Worm (Caenorhabditis elegans): Measurements from ENCODE around the gene K06H7.2.

Gene K06H7.2

ce11 chrIII:8069206-8069605 lies 24.2 kb upstream of the K06H7.2 start:
- TF ChIP-seq lin-26 (GFP tag; IDR thresholded peaks at IDR 0.05): peak; percentile 76
- TF ChIP-seq snpc-1.1 (tag; optimal IDR thresholded peaks at IDR 0.05; ENCODE audit: insufficient read depth): peak; percentile 89
- peak; percentile 92 for TF ChIP-seq tbp1 (GFP tag; optimal IDR thresholded peaks at IDR 0.05)
- no peak for TF ChIP-seq Y95B8A.8 (GFP tag; IDR thresholded peaks at IDR 0.05)
- peak; percentile 76 for TF ChIP-seq snpc-3.4 (tag; optimal IDR thresholded peaks at IDR 0.05)
- TF ChIP-seq nfyb-1 (GFP tag; IDR thresholded peaks at IDR 0.05): 0 out of 2 replicates have a peak, but pooled peaks have one; percentile 70
- peak; percentile 7 for TF ChIP-seq F49E8.2 (tag; optimal IDR thresholded peaks at IDR 0.05; ENCODE audit: insufficient read depth)
- TF ChIP-seq B0261.1 (tag; optimal IDR thresholded peaks at IDR 0.05): peak; percentile 72
- peak; percentile 58 for TF ChIP-seq him-1 (tag; optimal IDR thresholded peaks at IDR 0.05)
- TF ChIP-seq snpc-4 (GFP tag; optimal IDR thresholded peaks at IDR 0.05): peak; percentile 56
- TF ChIP-seq snpc-4 (tag; optimal IDR thresholded peaks at IDR 0.05): peak in 3 of 4 experiments; percentile 86 to 88 (median 87)
- peak; percentile 58 for TF ChIP-seq F23B12.7 (tag; optimal IDR thresholded peaks at IDR 0.05; ENCODE audit: insufficient read depth)
- peak; percentile 66 for TF ChIP-seq rpc-1 (optimal IDR thresholded peaks at IDR 0.05)
- TF ChIP-seq rpc-1 (tag; optimal IDR thresholded peaks at IDR 0.05): peak; percentile 74
- TF ChIP-seq egl-44 (GFP tag; IDR thresholded peaks at IDR 0.05): 0 out of 2 replicates have a peak, but pooled peaks have one; percentile 11
- TF ChIP-seq hmg-1.2 (GFP tag; IDR thresholded peaks at IDR 0.05): peak; percentile 39; the same call in 1 of the 2 replicates
- TF ChIP-seq T26A5.8 (tag; optimal IDR thresholded peaks at IDR 0.05): no peak
- no peak for TF ChIP-seq hlh-26 (GFP tag; conservative IDR thresholded peaks at IDR 0.05)
- TF ChIP-seq somi-1 (GFP tag; optimal IDR thresholded peaks at IDR 0.05): no peak
- TF ChIP-seq die-1 (tag; optimal IDR thresholded peaks at IDR 0.05): peak; percentile 65
- 0 out of 2 replicates have a peak, but pooled peaks have one; percentile 14 for TF ChIP-seq B0019.2 (GFP tag; conservative IDR thresholded peaks at IDR 0.05)

ce11 chrIII:8077180-8077579 lies 16.2 kb upstream of the K06H7.2 start:
- TF ChIP-seq ekl-4 (GFP tag; IDR thresholded peaks at IDR 0.05) (no peak), B0261.1 (tag; optimal IDR thresholded peaks at IDR 0.05) (no peak), nfyb-1 (GFP tag; IDR thresholded peaks at IDR 0.05) (no peak), unc-62 (GFP tag; optimal IDR thresholded peaks at IDR 0.05) (no peak), madf-6 (GFP tag; IDR thresholded peaks at IDR 0.05) (no peak), attf-6 (GFP tag; IDR thresholded peaks at IDR 0.05) (no peak), B0035.1 (tag; optimal IDR thresholded peaks at IDR 0.05) (no peak), mcd-1 (GFP tag; IDR thresholded peaks at IDR 0.05) (no peak), ztf-28 (GFP tag; IDR thresholded peaks at IDR 0.05) (no peak), T26A5.8 (tag; optimal IDR thresholded peaks at IDR 0.05) (no peak), repo-1 (tag; optimal IDR thresholded peaks at IDR 0.05) (no peak), ceh-91 (GFP tag; IDR thresholded peaks at IDR 0.05) (no peak), F23B12.7 (tag; optimal IDR thresholded peaks at IDR 0.05; ENCODE audit: insufficient read depth) (no peak), B0019.2 (GFP tag; conservative IDR thresholded peaks at IDR 0.05) (no peak), Y79H2A.3 (GFP tag; conservative IDR thresholded peaks at IDR 0.05) (no peak), egrh-3 (GFP tag; IDR thresholded peaks at IDR 0.05) (no peak), hrde-1 (tag; optimal IDR thresholded peaks at IDR 0.05; ENCODE audit: borderline replicate concordance) (no peak), Y53G8AR.9 (GFP tag; conservative IDR thresholded peaks at IDR 0.05) (no peak), hmg-20 (GFP tag; IDR thresholded peaks at IDR 0.05) (no peak)

- TF ChIP-seq dpl-1 (GFP tag; optimal IDR thresholded peaks at IDR 0.05) (peak; percentile 36), madf-6 (GFP tag; IDR thresholded peaks at IDR 0.05) (0 out of 2 replicates have a peak, but pooled peaks have one; percentile 35), hlh-12 (tag; optimal IDR thresholded peaks at IDR 0.05) (no peak), F37B4.10 (GFP tag; IDR thresholded peaks at IDR 0.05) (no peak), hsf-1 (GFP tag; IDR thresholded peaks at IDR 0.05) (no peak), efl-1 (GFP tag; optimal IDR thresholded peaks at IDR 0.05) (peak; percentile 67), Y67H2A.10 (GFP tag; conservative IDR thresholded peaks at IDR 0.05) (no peak), lag-1 (GFP tag; IDR thresholded peaks at IDR 0.05) (no peak), F33H1.4 (GFP tag; IDR thresholded peaks at IDR 0.05) (peak; percentile 63), lsl-1 (GFP tag; optimal IDR thresholded peaks at IDR 0.05) (peak; percentile 68), D2030.7 (GFP tag; IDR thresholded peaks at IDR 0.05) (peak; percentile 32; the same call in 1 of the 2 replicates), ztf-28 (GFP tag; IDR thresholded peaks at IDR 0.05) (no peak)
These were observed 13.1 kb upstream of the K06H7.2 start, which contains the start of the genes dcr-1 and apc-2 for ce11 chrIII:8080165-8080738. Gene dcr-1, minus strand, starts transcription at chrIII:8080281. Gene apc-2, plus strand, starts transcription at chrIII:8080629.

Measured in whole organism, young adult.